Worm (Caenorhabditis elegans): ENCODE data around the gene F21D9.11.
"Not testable (repeated sequence)": the region's sequence is repeated elsewhere in the genome, so short reads cannot be mapped to it uniquely, and the experiment has no call there.

F21D9.11 gene

ce11 chrV:19253520-19253919 is 1.6 kb downstream of the F21D9.11 start, which contains the start of gene F21D9.4:
Gene F21D9.4, plus strand, starts transcription at chrV:19253820.
- TF ChIP-seq him-1 (tag; optimal IDR thresholded peaks at IDR 0.05) (no peak), W03F9.2 (tag; optimal IDR thresholded peaks at IDR 0.05) (no peak), dao-5 (tag; optimal IDR thresholded peaks at IDR 0.05) (no peak)

ce11 chrV:19257653-19258052 is 5.7 kb downstream of the F21D9.11 start, which contains the start of gene F21D9.3:
Gene F21D9.3, minus strand, starts transcription at chrV:19257753.
- TF ChIP-seq W03F9.2 (tag; optimal IDR thresholded peaks at IDR 0.05) (no peak), dao-5 (tag; optimal IDR thresholded peaks at IDR 0.05) (no peak), him-1 (tag; optimal IDR thresholded peaks at IDR 0.05) (no peak)

ce11 chrV:19259403-19259802 is 7.5 kb downstream of the F21D9.11 start:
- no peak for TF ChIP-seq him-1 (tag; optimal IDR thresholded peaks at IDR 0.05)

- no peak for TF ChIP-seq him-1 (tag; optimal IDR thresholded peaks at IDR 0.05)
- no peak for TF ChIP-seq W03F9.2 (tag; optimal IDR thresholded peaks at IDR 0.05)
- TF ChIP-seq dao-5 (tag; optimal IDR thresholded peaks at IDR 0.05) = no peak
Measured at ce11 chrV:19260686-19261085, 8.7 kb downstream of the F21D9.11 start.

- no peak for TF ChIP-seq dao-5 (tag; optimal IDR thresholded peaks at IDR 0.05)
- TF ChIP-seq W03F9.2 (tag; optimal IDR thresholded peaks at IDR 0.05) = no peak
- TF ChIP-seq him-1 (tag; optimal IDR thresholded peaks at IDR 0.05) = no peak
Measured at ce11 chrV:19262349-19262748, 10.4 kb downstream of the F21D9.11 start, which contains the start of gene F21D9.2. Gene F21D9.2, minus strand, starts transcription at chrV:19262449.

ce11 chrV:19264148-19264547 is 12.2 kb downstream of the F21D9.11 start, which contains the start of gene F21D9.1:
Gene F21D9.1, plus strand, starts transcription at chrV:19264448.
- TF ChIP-seq W03F9.2, him-1, dao-5 (tag; optimal IDR thresholded peaks at IDR 0.05): not testable (repeated sequence)

ce11 chrV:19276354-19276753 is 24.4 kb downstream of the F21D9.11 start:
- no peak for TF ChIP-seq him-1 (tag; optimal IDR thresholded peaks at IDR 0.05)
- TF ChIP-seq dao-5 (tag; optimal IDR thresholded peaks at IDR 0.05) = no peak
- no peak for TF ChIP-seq W03F9.2 (tag; optimal IDR thresholded peaks at IDR 0.05)

- TF ChIP-seq him-1 (tag; optimal IDR thresholded peaks at IDR 0.05) = no peak
- TF ChIP-seq dao-5 (tag; optimal IDR thresholded peaks at IDR 0.05) = no peak
- TF ChIP-seq W03F9.2 (tag; optimal IDR thresholded peaks at IDR 0.05) = no peak
Measured at ce11 chrV:19278488-19278887, 26.5 kb downstream of the F21D9.11 start.

ce11 chrV:19279888-19280287 is 27.9 kb downstream of the F21D9.11 start, which contains the start of gene F21D9.8:
Gene F21D9.8, minus strand, starts transcription at chrV:19279988.
- TF ChIP-seq W03F9.2 (tag; optimal IDR thresholded peaks at IDR 0.05) (no peak), him-1 (tag; optimal IDR thresholded peaks at IDR 0.05) (no peak), dao-5 (tag; optimal IDR thresholded peaks at IDR 0.05) (no peak)

- TF ChIP-seq W03F9.2 (tag; optimal IDR thresholded peaks at IDR 0.05) (no peak), him-1 (tag; optimal IDR thresholded peaks at IDR 0.05) (no peak), dao-5 (tag; optimal IDR thresholded peaks at IDR 0.05) (no peak)
Measured at ce11 chrV:19282314-19282713, 30.4 kb downstream of the F21D9.11 start, which contains the start of gene fbxb-117. Gene fbxb-117, plus strand, starts transcription at chrV:19282614.

- no peak for TF ChIP-seq dao-5 (tag; optimal IDR thresholded peaks at IDR 0.05)
- TF ChIP-seq him-1 (tag; optimal IDR thresholded peaks at IDR 0.05) = no peak
- TF ChIP-seq W03F9.2 (tag; optimal IDR thresholded peaks at IDR 0.05) = no peak
Measured at ce11 chrV:19285921-19286320, 34.0 kb downstream of the F21D9.11 start.

- TF ChIP-seq dao-5 (tag; optimal IDR thresholded peaks at IDR 0.05) = no peak
- TF ChIP-seq him-1 (tag; optimal IDR thresholded peaks at IDR 0.05) = no peak
- TF ChIP-seq W03F9.2 (tag; optimal IDR thresholded peaks at IDR 0.05) = no peak
Measured at ce11 chrV:19288073-19288805, 36.3 kb downstream of the F21D9.11 start, which contains the start of the genes F55C9.3 and fbxb-57. Gene F55C9.3, minus strand, starts transcription at chrV:19288173. Gene fbxb-57, plus strand, starts transcription at chrV:19288755.

- no peak for TF ChIP-seq dao-5 (tag; optimal IDR thresholded peaks at IDR 0.05)
Measured at ce11 chrV:19293025-19293424, 41.1 kb downstream of the F21D9.11 start, which contains the start of gene F55C9.5. Gene F55C9.5, minus strand, starts transcription at chrV:19293125.

ce11 chrV:19296723-19297122 is 44.8 kb downstream of the F21D9.11 start, which contains the start of gene F55C9.6:
Gene F55C9.6, minus strand, starts transcription at chrV:19296823.
- TF ChIP-seq W03F9.2 (tag; optimal IDR thresholded peaks at IDR 0.05) (no peak), him-1 (tag; optimal IDR thresholded peaks at IDR 0.05) (no peak), dao-5 (tag; optimal IDR thresholded peaks at IDR 0.05) (no peak)
